Worm (Caenorhabditis elegans): ENCODE measurements around the gene T21B10.4.
A peak's percentile ranks its signal among the peaks of the same experiment; 100 is the strongest.

Gene T21B10.4

ce11 chrII:8912523-8913017 is 28.1 kb upstream of the T21B10.4 start:
- TF ChIP-seq unc-39 (tag; optimal IDR thresholded peaks at IDR 0.05) (no peak), C34F6.9 (tag; optimal IDR thresholded peaks at IDR 0.05) (no peak), nhr-25 (tag; optimal IDR thresholded peaks at IDR 0.05) (no peak), ztf-4 (tag; optimal IDR thresholded peaks at IDR 0.05) (no peak), egl-27 (tag; optimal IDR thresholded peaks at IDR 0.05) (no peak), elt-1 (tag; optimal IDR thresholded peaks at IDR 0.05) (no peak), ceh-82 (tag; optimal IDR thresholded peaks at IDR 0.05) (no peak), unc-55 (GFP tag; optimal IDR thresholded peaks at IDR 0.05) (peak; percentile 31), ceh-16 (tag; optimal IDR thresholded peaks at IDR 0.05) (no peak), nhr-21 (tag; optimal IDR thresholded peaks at IDR 0.05) (peak; percentile 3), skn-1 (tag; optimal IDR thresholded peaks at IDR 0.05) (no peak), fos-1 (tag; optimal IDR thresholded peaks at IDR 0.05) (no peak), elt-3 (tag; optimal IDR thresholded peaks at IDR 0.05) (no peak), F13H6.1 (tag; optimal IDR thresholded peaks at IDR 0.05) (no peak), ztf-11 (tag; optimal IDR thresholded peaks at IDR 0.05) (no peak)

- TF ChIP-seq lsy-2 (tag; optimal IDR thresholded peaks at IDR 0.05) (no peak), fos-1 (tag; optimal IDR thresholded peaks at IDR 0.05) (peak; percentile 33), dmd-4 (tag; optimal IDR thresholded peaks at IDR 0.05) (no peak), aly-2 (tag; optimal IDR thresholded peaks at IDR 0.05) (no peak), nhr-21 (tag; optimal IDR thresholded peaks at IDR 0.05) (no peak), F13H6.1 (tag; optimal IDR thresholded peaks at IDR 0.05) (no peak), nhr-25 (tag; optimal IDR thresholded peaks at IDR 0.05) (no peak), mdl-1 (tag; optimal IDR thresholded peaks at IDR 0.05) (no peak)
These were observed 26.0 kb upstream of the T21B10.4 start for ce11 chrII:8914654-8915053.

DNA sequence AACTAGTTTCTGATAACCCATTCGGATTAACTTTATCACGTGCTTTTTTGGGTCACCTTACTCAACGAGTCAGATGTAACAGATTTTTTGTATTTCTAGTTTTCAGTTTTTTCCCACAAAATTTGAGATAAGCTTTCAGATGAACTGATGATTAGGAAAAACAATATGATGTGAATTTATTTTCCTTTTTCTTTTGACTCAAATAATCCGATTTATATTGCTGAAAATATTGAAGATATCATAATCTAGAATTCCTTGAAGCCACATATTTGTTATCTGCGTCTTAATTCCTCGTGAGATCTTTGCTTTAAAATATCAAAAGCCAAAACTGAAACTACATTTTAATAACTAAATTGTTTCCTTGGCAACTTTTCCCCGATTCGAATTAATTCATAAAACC is 24.0 kb upstream of the T21B10.4 start:
- TF ChIP-seq Y55F3AM.14 (GFP tag; optimal IDR thresholded peaks at IDR 0.05) = no peak
- TF ChIP-seq F13H6.1 (tag; optimal IDR thresholded peaks at IDR 0.05) = no peak
- no peak for TF ChIP-seq lin-13 (GFP tag; optimal IDR thresholded peaks at IDR 0.05)
- no peak for TF ChIP-seq peb-1 (tag; optimal IDR thresholded peaks at IDR 0.05)
- TF ChIP-seq fos-1 (tag; optimal IDR thresholded peaks at IDR 0.05) = no peak
- no peak for TF ChIP-seq nhr-11 (tag; optimal IDR thresholded peaks at IDR 0.05)
- TF ChIP-seq egl-27 (tag; optimal IDR thresholded peaks at IDR 0.05) = no peak
- no peak for TF ChIP-seq mbf-1 (tag; optimal IDR thresholded peaks at IDR 0.05)
- TF ChIP-seq sma-3 (GFP tag; optimal IDR thresholded peaks at IDR 0.05) = no peak

ce11 chrII:8917339-8917738 is 23.4 kb upstream of the T21B10.4 start:
- TF ChIP-seq lin-11 (tag; optimal IDR thresholded peaks at IDR 0.05) (no peak), fos-1 (tag; optimal IDR thresholded peaks at IDR 0.05) (peak; percentile 46), blmp-1 (tag; optimal IDR thresholded peaks at IDR 0.05; ENCODE audit: insufficient read depth) (peak; percentile 10), R02D3.7 (tag; optimal IDR thresholded peaks at IDR 0.05) (no peak)

ce11 chrII:8920315-8920714 is 20.4 kb upstream of the T21B10.4 start:
- TF ChIP-seq ama-1 (optimal IDR thresholded peaks at IDR 0.05) (no peak), fos-1 (tag; optimal IDR thresholded peaks at IDR 0.05) (peak; percentile 72)

ce11 chrII:8920955-8921354 is 19.7 kb upstream of the T21B10.4 start:
- no peak for TF ChIP-seq C34F6.9 (tag; optimal IDR thresholded peaks at IDR 0.05)
- TF ChIP-seq nhr-21 (tag; optimal IDR thresholded peaks at IDR 0.05) = no peak
- no peak for TF ChIP-seq lsy-2 (tag; optimal IDR thresholded peaks at IDR 0.05)
- TF ChIP-seq nhr-77 (tag; optimal IDR thresholded peaks at IDR 0.05) = no peak
- TF ChIP-seq mbf-1 (tag; optimal IDR thresholded peaks at IDR 0.05) = no peak
- TF ChIP-seq egl-27 (tag; optimal IDR thresholded peaks at IDR 0.05) = no peak
- TF ChIP-seq peb-1 (tag; optimal IDR thresholded peaks at IDR 0.05) = no peak
- TF ChIP-seq nhr-237 (tag; optimal IDR thresholded peaks at IDR 0.05) = no peak
- TF ChIP-seq mdl-1 (tag; optimal IDR thresholded peaks at IDR 0.05) = no peak
- TF ChIP-seq F13H6.1 (tag; optimal IDR thresholded peaks at IDR 0.05) = no peak
- TF ChIP-seq unc-39 (tag; optimal IDR thresholded peaks at IDR 0.05) = no peak

DNA sequence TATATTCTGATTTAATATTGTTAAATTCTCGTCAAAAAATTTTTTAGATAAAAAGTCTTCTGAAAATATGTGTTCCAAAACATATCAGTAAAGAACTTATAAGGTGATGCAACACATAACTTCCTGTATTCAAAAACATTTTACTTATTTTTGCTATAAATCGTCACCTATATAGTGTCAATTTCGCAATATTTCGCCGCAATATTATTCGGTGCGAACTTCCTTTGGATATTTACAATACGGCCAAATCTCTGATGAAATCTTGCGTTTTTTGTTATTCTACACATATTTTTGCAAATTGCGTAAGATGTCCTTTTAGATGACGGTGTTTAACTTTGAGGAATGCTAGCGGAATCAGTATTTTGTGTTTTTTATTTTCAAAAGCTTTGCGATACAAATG is 19.2 kb upstream of the T21B10.4 start:
- no peak for TF ChIP-seq ceh-82 (tag; optimal IDR thresholded peaks at IDR 0.05)
- TF ChIP-seq peb-1 (tag; optimal IDR thresholded peaks at IDR 0.05) = no peak
- TF ChIP-seq fos-1 (tag; optimal IDR thresholded peaks at IDR 0.05) = no peak
- no peak for TF ChIP-seq sma-3 (GFP tag; optimal IDR thresholded peaks at IDR 0.05)
- TF ChIP-seq ceh-16 (tag; optimal IDR thresholded peaks at IDR 0.05) = no peak
- TF ChIP-seq F13H6.1 (tag; optimal IDR thresholded peaks at IDR 0.05) = no peak

All from whole organism, L2 larva.